Fruit fly (Drosophila melanogaster) whole organism, adult: ENCODE results near the gene CG1271.

ENCODE experiments used
- CG12768 ChIP-seq: fragments of 200-800 bp; sonication (Bioruptor generic); optimal IDR thresholded peaks from 2 replicates; lab custom pipeline; 2017; ENCODE audit warnings: missing biosample characterization, missing genetic modification characterization, mild to moderate bottlenecking, moderate library complexity, missing genetic modification reagents
- CG14711 ChIP-seq: fragments of 200-800 bp; sonication (Bioruptor generic); optimal IDR thresholded peaks from 2 replicates; lab custom pipeline; 2018; ENCODE audit warnings: missing biosample characterization, mild to moderate bottlenecking, missing genetic modification characterization, moderate library complexity
- CG1620 ChIP-seq: fragments of 200-800 bp; sonication (Bioruptor generic); optimal IDR thresholded peaks from 2 replicates; lab custom pipeline; 2016; ENCODE audit warnings: missing biosample characterization, missing genetic modification characterization
- CG5204 ChIP-seq: fragments of 200-800 bp; sonication (Bioruptor generic); optimal IDR thresholded peaks from 2 replicates; lab custom pipeline; 2016; ENCODE audit warnings: missing biosample characterization, missing genetic modification characterization
- CG7101 ChIP-seq: fragments of 200-800 bp; sonication (Bioruptor generic); optimal IDR thresholded peaks from 2 replicates; lab custom pipeline; 2018; ENCODE audit warnings: missing biosample characterization, mild to moderate bottlenecking, missing genetic modification characterization, moderate library complexity
- Clk ChIP-seq: fragments of 200-800 bp; sonication (Bioruptor generic); optimal IDR thresholded peaks from 2 replicates; lab custom pipeline; 2017; ENCODE audit warnings: missing biosample characterization, missing genetic modification characterization
- Crg-1 ChIP-seq: fragments of 200-800 bp; sonication (Bioruptor generic); optimal IDR thresholded peaks from 2 replicates; lab custom pipeline; 2016; ENCODE audit warnings: missing biosample characterization, missing genetic modification characterization
- Hr96 ChIP-seq: fragments of 200-800 bp; sonication (Bioruptor generic); optimal IDR thresholded peaks from 2 replicates; lab custom pipeline; 2016; ENCODE audit warnings: missing biosample characterization, missing genetic modification characterization
- Mnt ChIP-seq: fragments of 200-800 bp; sonication (Bioruptor generic); optimal IDR thresholded peaks from 2 replicates; lab custom pipeline; 2016; ENCODE audit warnings: missing biosample characterization, mild to moderate bottlenecking, missing genetic modification characterization
- cic ChIP-seq: fragments of 200-800 bp; sonication (Bioruptor generic); optimal IDR thresholded peaks from 2 replicates; lab custom pipeline; 2017; ENCODE audit warnings: missing biosample characterization, mild to moderate bottlenecking, missing genetic modification characterization, moderate library complexity
- cnc ChIP-seq, 2 experiments: fragments of >200 bp; optimal IDR thresholded peaks; 2 replicates each; lab custom pipeline; 2017
- kay ChIP-seq: fragments of 200-800 bp; sonication (Bioruptor generic); peaks from one replicate; lab custom pipeline; 2016; ENCODE audit warnings: missing biosample characterization, missing genetic modification characterization, borderline replicate concordance
- ovo ChIP-seq: fragments of 200-800 bp; sonication (Bioruptor generic); optimal IDR thresholded peaks from 2 replicates; lab custom pipeline; 2016; ENCODE audit warnings: missing biosample characterization, missing genetic modification characterization
- pad ChIP-seq: fragments of 200-800 bp; sonication (Bioruptor generic); optimal IDR thresholded peaks from 3 replicates; lab custom pipeline; 2017; ENCODE audit warnings: missing biosample characterization, missing genetic modification characterization, mild to moderate bottlenecking, moderate library complexity, missing genetic modification reagents

dm6 chr3L:3081146-3081872 lies 29.0 kb downstream of the CG1271 start:
- peak; percentile 98 for TF ChIP-seq CG1620 (GFP tag; lab: Kevin White, UChicago)
- TF ChIP-seq ovo (GFP tag; lab: Kevin White, UChicago), result peak; percentile 93
- TF ChIP-seq CG7101, result peak; percentile 98
- TF ChIP-seq CG5204 (GFP tag; lab: Kevin White, UChicago), result peak; percentile 97
- peak; percentile 92 for TF ChIP-seq cic (GFP tag; lab: Kevin White, UChicago)
- peak; percentile 99 for TF ChIP-seq kay
- TF ChIP-seq CG12768 (GFP tag; lab: Kevin White, UChicago), result peak; percentile 98
- TF ChIP-seq CG14711 (tag; lab: Kevin White, UChicago), result peak; percentile 94
- peak; percentile 96 for TF ChIP-seq Clk (GFP tag; lab: Kevin White, UChicago)
- peak; percentile 97 for TF ChIP-seq Mnt (GFP tag; lab: Kevin White, UChicago)
- peak; percentile 85 for TF ChIP-seq pad
- peak; percentile 97 for TF ChIP-seq Hr96
- TF ChIP-seq cnc (optimal IDR thresholded peaks at IDR 0.05; lab: Kevin White, UChicago), result no peak
- TF ChIP-seq Crg-1 (GFP tag; lab: Kevin White, UChicago), result peak; percentile 97
